Worm (Caenorhabditis elegans): ENCODE results near the gene F34D10.8.

Gene F34D10.8

DNA sequence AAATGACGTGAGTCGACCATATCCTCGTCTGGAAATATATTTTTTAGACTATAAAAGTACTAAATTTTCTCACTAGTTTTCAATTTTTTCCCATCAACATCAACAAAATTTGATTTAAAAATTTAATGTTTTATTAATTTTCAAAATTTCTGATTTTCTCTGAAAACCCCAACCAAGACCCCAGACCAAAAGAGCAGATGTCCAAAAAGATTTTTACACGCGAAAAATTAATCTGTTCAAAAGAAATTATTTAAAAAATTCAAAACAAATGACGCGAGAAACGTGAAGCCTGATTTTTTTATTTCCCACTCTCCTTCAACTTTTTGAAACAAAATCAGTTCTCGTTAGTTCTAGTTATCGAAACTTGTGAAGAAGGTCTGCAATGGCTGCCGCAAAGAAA is at the start of gene F34D10.8:
Gene F34D10.8 (plus strand): TSS at position 301 of the 400 bp plus-strand sequence.
- no peak for TF ChIP-seq unc-62 (GFP tag; optimal IDR thresholded peaks at IDR 0.05)

DNA sequence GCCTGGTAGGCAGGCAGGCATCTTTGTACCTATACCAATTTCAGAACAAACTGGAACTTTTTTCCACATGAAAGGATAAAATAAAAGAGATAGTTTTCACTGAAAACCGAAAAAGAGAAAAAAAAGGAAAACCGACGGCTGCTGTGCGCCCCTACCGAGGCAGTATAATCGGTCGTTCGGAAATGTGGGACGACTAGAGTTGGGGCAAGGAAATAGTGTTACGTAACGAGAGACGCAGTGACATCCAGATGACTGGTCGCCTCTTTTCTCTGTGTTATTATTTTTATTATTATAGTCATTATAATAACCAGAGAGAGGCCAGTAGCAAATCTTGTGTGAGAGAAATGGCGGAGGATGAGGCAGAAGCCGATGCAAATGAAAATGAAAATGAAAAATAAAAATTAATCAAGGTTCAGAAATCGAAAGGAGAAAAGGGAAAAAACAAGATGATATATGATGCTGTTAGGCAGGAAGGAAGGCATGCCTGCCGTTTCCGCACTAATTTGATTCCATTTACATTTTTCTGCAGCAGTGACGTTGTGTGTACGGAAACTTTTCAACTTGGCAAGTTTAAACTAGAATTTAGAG is 49.1 kb upstream of the F34D10.8 start:
- no peak for TF ChIP-seq unc-62 (GFP tag; optimal IDR thresholded peaks at IDR 0.05)

DNA sequence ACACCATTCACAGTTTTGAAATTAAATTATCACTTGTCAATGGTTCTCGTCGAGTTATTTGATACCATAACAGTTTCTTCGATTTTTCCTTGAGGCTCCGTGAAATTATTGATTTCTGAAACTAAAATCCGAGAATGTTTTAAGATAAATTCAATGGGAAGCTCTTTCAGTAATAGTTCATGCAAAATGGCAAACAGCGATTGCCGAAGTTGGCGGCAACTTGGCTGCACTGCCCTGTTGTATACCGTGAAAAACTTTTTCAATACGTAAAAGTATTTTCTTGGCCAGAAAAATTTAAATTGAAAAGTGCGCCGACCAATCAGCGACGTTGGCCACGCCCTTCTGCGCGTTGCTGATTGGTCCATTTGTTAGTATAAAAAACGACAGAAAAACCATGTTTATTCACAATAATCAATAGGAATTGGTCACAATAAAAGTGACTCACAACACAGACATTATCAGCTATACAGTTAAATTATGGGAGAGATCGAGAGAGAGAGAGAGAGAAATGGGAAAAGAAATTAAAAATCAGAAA is 47.6 kb upstream of the F34D10.8 start:
- no peak for TF ChIP-seq unc-62 (GFP tag; optimal IDR thresholded peaks at IDR 0.05)

DNA sequence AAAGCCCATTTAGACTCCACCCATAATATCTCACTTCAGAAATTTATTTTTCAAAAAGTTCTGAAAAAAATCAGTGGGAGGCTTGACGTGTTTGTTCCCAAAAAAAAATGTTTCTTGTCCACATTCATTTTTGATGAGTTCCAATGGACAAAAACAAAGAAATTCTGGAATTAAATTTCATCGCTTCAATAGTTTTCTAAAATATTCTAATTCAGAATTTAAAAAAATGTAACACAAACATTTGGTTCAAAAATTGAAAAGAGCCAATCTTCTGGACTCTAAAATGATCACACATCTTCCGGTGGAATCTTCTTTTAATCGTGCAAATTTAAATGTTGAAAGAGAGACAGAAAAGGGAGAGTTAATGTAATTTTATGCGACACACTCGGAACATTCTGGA is 38.1 kb upstream of the F34D10.8 start:
- no peak for TF ChIP-seq unc-62 (GFP tag; optimal IDR thresholded peaks at IDR 0.05)

DNA sequence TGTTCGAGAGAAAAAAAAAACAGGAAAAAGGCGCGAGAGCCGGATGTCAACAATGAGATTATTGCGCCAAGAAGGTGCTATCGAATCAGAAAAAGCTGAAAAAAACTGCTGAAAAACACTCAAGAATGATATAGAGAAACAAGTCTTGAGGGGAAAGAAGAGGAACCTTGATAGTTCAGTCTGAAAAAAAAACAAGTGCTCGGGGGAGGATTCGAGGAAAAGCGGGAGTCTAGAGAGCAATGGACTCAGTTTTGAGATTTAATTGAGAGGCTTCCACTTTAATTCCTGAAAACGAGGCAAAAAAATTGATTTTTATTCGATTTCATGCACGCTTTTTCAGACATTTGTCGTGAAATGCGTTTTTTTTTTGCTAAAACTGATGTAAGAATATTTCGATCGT is 36.0 kb upstream of the F34D10.8 start, which contains the start of gene npr-15:
Gene npr-15 (minus strand): TSS at position 101 of the 400 bp plus-strand sequence.
- TF ChIP-seq unc-62 (GFP tag; optimal IDR thresholded peaks at IDR 0.05) = no peak

DNA sequence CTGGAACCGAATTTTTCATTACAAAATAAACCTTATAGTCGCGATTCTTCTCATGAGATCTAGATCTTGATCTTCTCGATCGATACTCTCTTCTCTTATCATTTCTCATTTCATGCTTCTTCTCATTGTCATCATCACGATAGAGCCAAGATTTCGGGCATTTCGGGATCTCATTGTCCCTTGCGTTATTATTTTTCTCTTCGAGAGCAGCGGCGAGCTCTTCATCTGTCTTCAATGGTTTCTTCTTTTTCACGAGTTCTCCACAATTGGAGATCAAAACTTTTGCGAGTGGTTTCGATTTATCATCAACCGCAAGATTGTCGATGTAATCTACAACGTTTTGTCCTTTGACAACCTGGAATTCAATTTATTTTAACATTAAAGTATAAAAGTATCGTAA is 32.2 kb upstream of the F34D10.8 start:
- TF ChIP-seq unc-62 (GFP tag; optimal IDR thresholded peaks at IDR 0.05) = no peak

DNA sequence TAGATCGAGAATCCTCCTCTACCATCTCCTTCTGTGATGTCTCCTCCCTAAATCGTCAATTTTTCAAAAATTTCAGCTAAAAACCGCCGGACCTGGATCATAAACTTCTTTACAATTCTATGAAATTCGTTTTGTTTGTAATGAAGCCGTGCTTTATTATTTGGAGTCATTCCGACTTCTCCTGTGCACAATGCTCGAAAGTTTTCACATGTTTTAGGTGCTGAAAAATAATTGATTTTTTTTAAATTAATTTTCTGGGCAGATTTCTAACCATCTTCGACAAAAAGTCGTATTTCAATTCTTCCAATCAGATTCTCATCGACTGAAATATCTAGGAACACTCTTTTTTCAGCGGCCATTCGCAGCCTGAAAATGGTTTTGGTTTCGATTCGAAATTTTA is 31.3 kb upstream of the F34D10.8 start, which contains the start of gene cyn-9:
Gene cyn-9 (minus strand): TSS at position 366 of the 400 bp plus-strand sequence.
- TF ChIP-seq unc-62 (GFP tag; optimal IDR thresholded peaks at IDR 0.05) = no peak

DNA sequence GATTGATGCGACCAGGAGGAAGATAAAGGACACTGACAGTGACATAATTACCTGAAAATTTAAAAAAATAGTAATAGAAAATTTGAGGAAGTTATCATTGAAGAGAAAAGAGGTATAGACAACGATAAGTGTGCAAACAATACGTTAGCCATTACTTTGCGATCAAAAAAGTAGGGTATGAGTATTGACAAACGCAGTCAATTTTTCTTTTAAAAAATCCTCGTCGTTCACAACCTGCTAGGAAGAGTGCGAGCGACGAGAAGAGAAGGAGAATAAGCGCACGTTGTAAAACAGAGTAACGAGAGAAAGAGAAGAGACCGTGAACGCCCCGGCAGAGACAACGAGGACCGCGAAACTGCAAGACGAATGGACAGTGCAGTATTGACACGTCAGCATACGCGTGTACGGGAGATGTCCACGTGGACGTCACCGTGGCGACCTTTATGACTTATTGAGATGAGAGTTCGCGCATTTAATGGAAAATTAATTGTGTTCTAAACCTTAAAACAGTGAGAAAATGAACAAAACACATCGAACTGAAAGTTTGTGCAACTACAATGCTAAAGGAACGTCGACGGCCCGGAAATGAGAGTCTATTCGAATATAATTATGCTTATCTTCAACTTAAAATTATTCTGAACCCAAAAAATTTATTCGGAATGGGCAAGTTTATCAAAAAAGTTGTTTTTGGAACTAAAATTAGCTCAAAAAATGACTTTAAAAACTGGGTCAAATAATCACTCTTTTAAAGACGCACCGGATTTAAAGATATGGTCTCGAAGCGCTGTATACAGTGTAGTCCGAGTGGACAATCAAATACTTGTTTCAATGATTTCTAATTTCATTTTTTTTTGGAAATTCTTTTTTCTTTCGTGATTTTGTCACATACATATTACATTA is 28.9 kb upstream of the F34D10.8 start, which contains the start of the genes pdi-1 and C14B1.2:
Gene pdi-1 (minus strand): TSS at position 51 of the 900 bp plus-strand sequence.
Gene C14B1.2 (plus strand): TSS at position 850 of the 900 bp plus-strand sequence.
- TF ChIP-seq unc-62 (GFP tag; optimal IDR thresholded peaks at IDR 0.05) = no peak

DNA sequence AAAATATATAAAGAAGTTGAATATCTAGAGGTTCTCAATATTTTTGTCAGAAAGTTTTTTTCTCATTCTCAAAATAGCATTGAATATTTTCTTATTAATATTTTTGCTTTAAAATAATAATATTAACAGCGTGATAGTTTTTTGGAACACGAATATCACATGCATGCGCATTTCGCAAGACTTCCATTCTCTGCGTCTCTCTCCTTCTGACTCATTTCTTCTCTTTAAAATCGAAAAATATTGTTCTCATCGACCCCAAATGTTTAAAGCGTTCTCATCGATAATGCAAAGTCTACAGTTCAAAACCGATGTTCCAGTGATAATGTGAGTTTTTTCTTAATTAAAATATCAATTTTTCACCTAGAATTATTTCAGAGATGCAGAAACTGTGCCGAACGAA is 27.2 kb upstream of the F34D10.8 start, which contains the start of gene C14B1.3:
Gene C14B1.3 (plus strand): TSS at position 168 of the 400 bp plus-strand sequence.
- no peak for TF ChIP-seq unc-62 (GFP tag; optimal IDR thresholded peaks at IDR 0.05)

DNA sequence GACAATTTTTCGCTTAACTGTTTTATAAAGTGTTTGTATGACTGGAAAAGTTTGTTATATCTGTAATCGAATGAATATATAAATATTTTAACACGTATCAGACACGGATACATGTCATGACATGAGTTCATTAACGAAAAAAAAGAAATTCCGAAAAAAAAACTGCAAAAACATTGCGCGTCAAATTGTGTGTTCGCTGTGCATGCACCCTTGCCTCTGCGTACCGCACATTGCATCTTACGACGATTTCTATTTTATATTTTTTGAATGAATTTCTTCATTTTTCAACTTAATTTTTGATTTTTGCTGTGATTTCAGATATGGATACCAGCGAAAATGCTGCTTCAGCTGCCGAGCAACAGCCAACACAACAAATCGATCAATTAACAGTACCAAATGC is 25.6 kb upstream of the F34D10.8 start, which contains the start of gene wdr-5.1:
Gene wdr-5.1 (plus strand): TSS at position 319 of the 400 bp plus-strand sequence.
- no peak for TF ChIP-seq unc-62 (GFP tag; optimal IDR thresholded peaks at IDR 0.05)

DNA sequence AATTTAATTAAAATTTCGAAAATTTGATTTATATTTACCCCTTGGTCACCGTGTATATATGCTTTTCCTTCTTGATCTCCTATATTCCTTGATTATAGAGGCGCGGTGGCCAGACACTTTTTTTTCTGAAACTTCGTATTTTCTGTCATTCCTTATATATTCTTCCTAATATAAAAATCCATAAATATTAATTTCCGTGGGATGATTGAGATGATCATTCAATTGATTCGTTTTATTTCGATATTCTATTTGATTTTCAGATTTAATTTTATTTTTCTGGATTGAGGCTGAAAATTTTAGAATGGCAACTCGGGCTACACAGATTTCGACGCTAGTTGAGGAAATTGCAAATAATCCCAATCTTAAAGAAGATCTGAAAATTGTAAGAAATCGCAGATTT is 24.0 kb upstream of the F34D10.8 start, which contains the start of gene dph-1:
Gene dph-1 (plus strand): TSS at position 301 of the 400 bp plus-strand sequence.
- no peak for TF ChIP-seq unc-62 (GFP tag; optimal IDR thresholded peaks at IDR 0.05)

DNA sequence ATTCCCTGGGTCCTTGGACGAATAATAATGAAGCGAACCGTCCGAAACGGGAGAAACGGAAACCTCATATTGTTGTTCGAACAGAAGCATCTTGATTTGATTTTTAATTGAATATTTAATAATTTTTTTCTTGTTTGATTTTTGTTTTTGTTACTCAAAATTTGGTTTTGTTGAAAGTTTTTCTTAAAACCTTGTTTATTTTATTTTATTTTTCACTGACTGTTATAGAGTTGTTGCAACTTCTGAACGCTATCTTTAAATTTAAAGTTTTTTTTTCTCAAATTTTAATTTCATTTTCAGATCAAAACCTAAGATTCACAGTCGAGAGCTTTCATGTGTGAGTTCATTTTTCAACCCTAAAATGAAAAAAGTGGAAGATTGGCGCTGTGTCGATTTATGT is 21.5 kb upstream of the F34D10.8 start, which contains the start of gene alkb-8:
Gene alkb-8 (plus strand): TSS at position 301 of the 400 bp plus-strand sequence.
- no peak for TF ChIP-seq unc-62 (GFP tag; optimal IDR thresholded peaks at IDR 0.05)

DNA sequence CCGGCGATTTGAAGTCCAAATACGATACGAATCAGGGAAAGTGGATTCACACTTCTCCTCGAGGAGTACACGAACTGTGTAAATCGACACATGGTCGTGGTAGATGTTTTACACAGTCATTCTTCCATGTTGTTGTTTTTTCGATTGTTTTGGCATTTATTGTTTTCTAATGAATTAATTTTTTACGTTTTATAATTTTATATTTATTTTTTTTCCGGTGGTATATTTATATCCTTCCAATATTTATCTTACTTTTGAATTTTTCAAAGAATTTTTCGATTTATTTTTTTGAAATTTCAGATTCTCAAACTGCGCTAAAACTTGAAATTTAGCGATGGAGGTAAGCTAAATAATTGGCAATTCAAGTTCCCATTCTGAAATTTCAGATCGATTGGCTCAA is 17.4 kb upstream of the F34D10.8 start, which contains the start of gene nrde-1:
Gene nrde-1 (plus strand): TSS at position 301 of the 400 bp plus-strand sequence.
- TF ChIP-seq unc-62 (GFP tag; optimal IDR thresholded peaks at IDR 0.05) = no peak

DNA sequence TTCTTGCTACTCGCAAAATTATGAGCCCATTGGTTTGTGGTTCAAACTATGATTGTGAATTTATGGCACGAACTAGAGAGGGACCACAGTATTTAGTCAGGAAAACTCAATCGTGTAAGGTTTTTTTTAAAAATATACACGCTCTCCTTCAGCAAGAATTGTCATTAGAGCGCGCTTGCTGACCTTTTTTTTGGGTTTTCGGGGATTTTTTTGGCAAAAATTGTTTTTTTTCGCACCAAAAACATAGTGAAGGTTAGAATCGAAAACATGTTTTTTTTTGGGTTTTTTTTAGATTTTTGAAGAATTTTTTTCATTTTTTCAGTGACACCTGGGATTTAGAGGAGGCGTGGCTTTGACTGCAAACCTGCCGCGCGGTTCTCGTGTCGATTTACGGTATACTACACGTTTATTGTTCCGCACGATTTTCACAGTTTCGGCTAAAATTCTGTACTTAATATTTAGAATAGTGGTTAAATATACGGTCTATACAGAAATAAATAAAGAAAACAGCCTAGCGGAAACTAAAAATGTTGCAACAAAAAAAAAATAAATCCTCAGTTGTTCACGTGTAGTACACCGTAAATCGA is 14.4 kb upstream of the F34D10.8 start:
- no peak for TF ChIP-seq unc-62 (GFP tag; optimal IDR thresholded peaks at IDR 0.05)

DNA sequence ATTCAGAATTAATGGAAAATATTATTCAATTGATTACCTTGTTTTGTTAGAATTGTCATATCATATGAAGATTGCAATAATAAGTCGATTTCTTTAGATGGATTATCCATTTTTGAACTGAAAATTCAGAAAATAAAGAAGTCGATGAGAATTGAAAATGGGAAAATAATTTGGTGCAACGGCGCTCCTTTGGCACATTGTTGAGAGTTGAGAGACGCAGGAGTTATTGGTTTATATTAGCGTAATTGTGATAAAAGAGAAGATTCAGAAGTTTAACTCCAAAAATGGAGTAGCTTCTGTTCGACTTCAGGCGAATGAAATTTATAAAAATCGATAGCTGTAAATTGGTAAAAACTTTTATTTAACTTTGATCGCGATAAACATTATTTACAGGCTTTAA is 11.0 kb upstream of the F34D10.8 start, which contains the start of gene C14B1.8:
Gene C14B1.8 (minus strand): TSS at position 117 of the 400 bp plus-strand sequence.
- TF ChIP-seq unc-62 (GFP tag; optimal IDR thresholded peaks at IDR 0.05) = no peak

Measured in whole organism, dauer.